Fruit fly (Drosophila melanogaster): Measurements from ENCODE around the gene mthl10.

mthl10 gene

DNA sequence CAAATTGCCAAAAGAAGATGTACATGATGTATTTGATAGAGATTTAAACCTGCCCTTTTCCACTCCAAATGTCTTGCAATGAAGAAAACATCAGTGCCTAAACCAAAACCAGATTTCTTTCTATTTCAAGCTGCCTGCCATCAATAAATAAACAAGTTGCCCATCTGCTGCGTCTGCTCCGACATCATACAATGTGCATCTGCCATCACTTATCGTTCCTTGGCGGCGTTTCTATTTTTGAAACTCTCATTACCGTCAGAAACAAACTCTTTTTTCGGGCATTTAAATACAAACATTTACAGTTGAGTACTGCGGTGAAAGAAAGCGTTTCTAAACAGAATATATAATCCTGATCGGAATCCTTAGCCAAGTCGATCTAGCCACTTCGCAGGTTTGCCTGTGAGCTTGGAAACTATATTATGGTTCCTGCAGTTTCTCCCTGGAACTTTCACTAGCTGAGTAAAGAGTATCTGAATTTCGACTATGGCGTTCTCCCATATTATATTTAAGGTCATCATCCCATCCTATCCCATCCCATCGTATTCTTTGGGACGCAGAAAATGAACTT lies 47.8 kb downstream of the mthl10 start (continued):
- TF ChIP-seq Bteb2 (GFP tag; optimal IDR thresholded peaks at IDR 0.05) (no peak), nau (GFP tag; optimal IDR thresholded peaks at IDR 0.05) (no peak), Side (GFP tag; optimal IDR thresholded peaks at IDR 0.05) (peak; percentile 20), CG1233 (GFP tag; optimal IDR thresholded peaks at IDR 0.05) (peak; percentile 13), emc (GFP tag; optimal IDR thresholded peaks at IDR 0.05) (no peak), NfI (GFP tag; optimal IDR thresholded peaks at IDR 0.05) (no peak), Antp (GFP tag; optimal IDR thresholded peaks at IDR 0.05) (no peak), sima (GFP tag; optimal IDR thresholded peaks at IDR 0.05) (no peak), CG17359 (tag; optimal IDR thresholded peaks at IDR 0.05) (no peak), Camta (GFP tag; optimal IDR thresholded peaks at IDR 0.05) (peak; percentile 6), E2f2 (GFP tag; IDR thresholded peaks at IDR 0.05) (no peak), tap (tag; optimal IDR thresholded peaks at IDR 0.05) (no peak), CG18262 (tag; optimal IDR thresholded peaks at IDR 0.05) (peak; percentile 70), Ravus (GFP tag; IDR thresholded peaks at IDR 0.05) (no peak), CG14441 (GFP tag; IDR thresholded peaks at IDR 0.05) (no peak), bowl (GFP tag; IDR thresholded peaks at IDR 0.05) (no peak), CG33213 (GFP tag; optimal IDR thresholded peaks at IDR 0.05) (no peak), pum (GFP tag; optimal IDR thresholded peaks at IDR 0.05) (peak; percentile 8), CG31224 (GFP tag; IDR thresholded peaks at IDR 0.05) (no peak), CG11695 (GFP tag; IDR thresholded peaks at IDR 0.05) (no peak), tll (GFP tag; optimal IDR thresholded peaks at IDR 0.05) (no peak), scrt (GFP tag; optimal IDR thresholded peaks at IDR 0.05) (no peak), mam (GFP tag; optimal IDR thresholded peaks at IDR 0.05) (no peak), CG8290 (GFP tag; optimal IDR thresholded peaks at IDR 0.05) (no peak), CG8290 (tag; optimal IDR thresholded peaks at IDR 0.05) (no peak), ap (GFP tag; IDR thresholded peaks at IDR 0.05) (no peak), Neu2 (GFP tag; optimal IDR thresholded peaks at IDR 0.05; ENCODE audit: borderline replicate concordance) (no peak), Hey (tag; optimal IDR thresholded peaks at IDR 0.05) (no peak), CG4730 (GFP tag; IDR thresholded peaks at IDR 0.05) (no peak), Elba2 (GFP tag; optimal IDR thresholded peaks at IDR 0.05) (no peak), Asciz (GFP tag; optimal IDR thresholded peaks at IDR 0.05) (peak; percentile 18), gem (tag; optimal IDR thresholded peaks at IDR 0.05) (peak; percentile 66), tx (GFP tag; optimal IDR thresholded peaks at IDR 0.05) (no peak), ranshi (GFP tag; IDR thresholded peaks at IDR 0.05) (no peak), ftz-f1 (GFP tag; optimal IDR thresholded peaks at IDR 0.05) (no peak), Adf1 (GFP tag; IDR thresholded peaks at IDR 0.05) (no peak), lola (GFP tag; optimal IDR thresholded peaks at IDR 0.05) (peak in 1 of 3 experiments; percentile 71), aop (GFP tag; IDR thresholded peaks at IDR 0.05) (no peak), kah (GFP tag; optimal IDR thresholded peaks at IDR 0.05) (peak; percentile 15)

DNA sequence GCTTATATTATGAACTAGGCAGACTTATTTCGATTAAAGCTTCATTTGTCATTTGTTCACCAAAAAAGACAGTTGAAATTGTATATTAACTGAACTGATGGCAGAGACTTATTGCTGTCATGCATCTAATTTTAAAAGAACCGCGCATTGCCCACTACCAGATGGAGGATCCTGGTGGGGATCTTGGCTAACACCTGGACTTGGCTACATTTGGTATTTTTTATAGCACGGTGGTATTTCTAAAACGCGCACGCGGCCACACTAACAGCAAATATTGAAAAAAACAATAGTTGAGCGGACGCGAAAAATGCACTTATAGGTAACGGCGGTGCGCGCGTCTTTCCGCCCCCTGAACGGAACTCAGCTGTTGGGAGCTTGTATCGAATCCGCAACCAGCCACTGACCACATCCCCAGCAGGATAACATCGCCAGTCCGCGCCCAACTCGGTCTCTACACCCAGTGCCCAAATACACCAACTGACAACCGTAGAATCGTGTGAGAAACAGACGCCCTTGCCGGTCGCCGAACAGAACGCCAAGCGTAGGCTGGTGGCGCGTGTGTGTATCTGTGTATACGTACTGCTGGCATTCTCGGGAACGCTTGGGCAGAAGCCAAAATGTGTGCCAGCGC lies 50.5 kb downstream of the mthl10 start:
- TF ChIP-seq Gsc (GFP tag; IDR thresholded peaks at IDR 0.05) = no peak
- TF ChIP-seq vfl (GFP tag; optimal IDR thresholded peaks at IDR 0.05) = no peak
- no peak for TF ChIP-seq D19B (GFP tag; optimal IDR thresholded peaks at IDR 0.05)
- no peak for TF ChIP-seq CG42726 (GFP tag; IDR thresholded peaks at IDR 0.05; ENCODE audit: partially characterized antibody)
- peak; percentile 61; the same call in 2 of the 3 replicates for TF ChIP-seq Opbp (GFP tag; IDR thresholded peaks at IDR 0.05; ENCODE audit: partially characterized antibody)
- no peak for TF ChIP-seq Ptx1 (GFP tag; IDR thresholded peaks at IDR 0.05)
- no peak for TF ChIP-seq CG11085 (GFP tag; IDR thresholded peaks at IDR 0.05)
- TF ChIP-seq CG6791 (GFP tag; IDR thresholded peaks at IDR 0.05; ENCODE audit: partially characterized antibody) = 0 out of 3 replicates have a peak, but pooled peaks have one; percentile 7
- TF ChIP-seq fd64A (GFP tag; optimal IDR thresholded peaks at IDR 0.05) = no peak
- no peak for TF ChIP-seq ato (GFP tag; IDR thresholded peaks at IDR 0.05; ENCODE audit: partially characterized antibody)
- TF ChIP-seq Nf-YB (GFP tag; optimal IDR thresholded peaks at IDR 0.05) = no peak
- no peak for TF ChIP-seq CG12071 (GFP tag; optimal IDR thresholded peaks at IDR 0.05)
- TF ChIP-seq CG3065 (GFP tag; optimal IDR thresholded peaks at IDR 0.05) = no peak
